Worm (Caenorhabditis elegans) whole organism, L1 larva: Measurements from ENCODE around the gene H01M10.1.

Source experiments
- F16B12.6 ChIP-seq: fragments of 150-350 bp; optimal IDR thresholded peaks from 2 replicates; lab custom pipeline; 2014; ENCODE audit warnings: missing biosample characterization, missing genetic modification characterization
- alr-1 ChIP-seq: fragments of 200-800 bp; sonication (Bioruptor generic); optimal IDR thresholded peaks from 2 replicates; lab custom pipeline; 2018; ENCODE audit warnings: borderline replicate concordance, mild to moderate bottlenecking, missing genetic modification characterization, missing compliant biosample characterization
- dpl-1 ChIP-seq, 3 experiments: fragments of 150-350 bp in 2 of 3; sonication (generic microtip) in 1 of 3; optimal IDR thresholded peaks; 2 replicates each; lab custom pipeline; 2014 to 2017; ENCODE audit warnings: missing biosample characterization in 3 of 3, missing genetic modification characterization in 3 of 3, missing genetic modification reagents in 3 of 3
- efl-3 ChIP-seq: fragments of 200-800 bp; sonication (Bioruptor generic); optimal IDR thresholded peaks from 2 replicates; lab custom pipeline; 2018; ENCODE audit warnings: mild to moderate bottlenecking, missing genetic modification characterization, missing compliant biosample characterization
- fos-1 ChIP-seq: fragments of 150-350 bp; optimal IDR thresholded peaks from 2 replicates; lab custom pipeline; 2014; ENCODE audit warnings: missing biosample characterization, missing genetic modification characterization
- jun-1 ChIP-seq: fragments of 150-350 bp; optimal IDR thresholded peaks from 2 replicates; lab custom pipeline; 2014; ENCODE audit warnings: missing biosample characterization, missing genetic modification reagents, missing genetic modification characterization
- lin-39 ChIP-seq: fragments of 150-350 bp; optimal IDR thresholded peaks from 2 replicates; lab custom pipeline; 2014; ENCODE audit warnings: missing biosample characterization, missing genetic modification reagents, missing genetic modification characterization
- lsy-2 ChIP-seq, 2 experiments: fragments of 150-350 bp; optimal IDR thresholded peaks; 2 replicates each; lab custom pipeline; 2014; ENCODE audit warnings: missing biosample characterization in 2 of 2, missing genetic modification characterization in 2 of 2
- nhr-11 ChIP-seq: fragments of 150-350 bp; optimal IDR thresholded peaks from 2 replicates; lab custom pipeline; 2014; ENCODE audit warnings: missing biosample characterization, missing genetic modification characterization
- nhr-71 ChIP-seq: sonication (generic microtip); optimal IDR thresholded peaks from 2 replicates; lab custom pipeline; 2016; ENCODE audit warnings: mild to moderate bottlenecking, missing genetic modification characterization, moderate library complexity, missing compliant biosample characterization
- tbx-2 ChIP-seq: sonication (generic microtip); optimal IDR thresholded peaks from 2 replicates; lab custom pipeline; 2016; ENCODE audit warnings: missing genetic modification characterization, missing compliant biosample characterization
- unc-86 ChIP-seq: sonication (generic microtip); optimal IDR thresholded peaks from 2 replicates; lab custom pipeline; 2016; ENCODE audit warnings: missing genetic modification characterization, missing compliant biosample characterization

DNA sequence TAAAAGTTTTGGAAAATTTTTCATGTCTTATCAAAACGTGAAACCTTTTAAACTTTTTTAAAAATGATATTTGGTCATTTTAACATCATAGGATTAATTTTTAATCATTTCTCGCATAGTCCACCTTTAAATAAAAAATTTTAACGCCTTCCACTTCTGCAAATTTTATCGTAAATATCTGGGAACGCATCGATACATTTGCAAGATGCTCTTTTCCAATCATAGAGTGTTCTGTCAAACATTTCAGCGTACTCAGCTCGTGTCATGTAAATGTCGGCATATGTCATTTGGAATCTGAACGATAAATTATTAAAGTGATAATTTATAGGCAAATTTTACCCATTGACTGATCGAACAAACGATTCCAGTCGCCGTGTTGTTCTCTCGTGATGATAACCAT is 20.4 kb downstream of the H01M10.1 start, which contains the start of gene F52H2.5:
- TF ChIP-seq lin-39 (tag; lab: Kevin White, UChicago) = no peak
- no peak for TF ChIP-seq tbx-2 (tag; lab: Kevin White, UChicago)
- TF ChIP-seq nhr-71 (tag; lab: Kevin White, UChicago) = no peak
- no peak for TF ChIP-seq fos-1 (tag; lab: Kevin White, UChicago)
- no peak for TF ChIP-seq lsy-2 (tag; optimal IDR thresholded peaks at IDR 0.05; lab: Kevin White, UChicago)
- no peak for TF ChIP-seq F16B12.6 (tag; lab: Kevin White, UChicago)
- no peak for TF ChIP-seq nhr-11
- no peak for TF ChIP-seq dpl-1 (GFP tag; optimal IDR thresholded peaks at IDR 0.05; lab: Kevin White, UChicago)
- TF ChIP-seq alr-1 (tag; lab: Kevin White, UChicago) = no peak
- TF ChIP-seq unc-86 (tag; lab: Kevin White, UChicago) = no peak
- no peak for TF ChIP-seq efl-3
- no peak for TF ChIP-seq jun-1 (tag; lab: Kevin White, UChicago)
